Worm (Caenorhabditis elegans): ENCODE data around the gene gly-7.

- TF ChIP-seq aly-1 (tag; optimal IDR thresholded peaks at IDR 0.05) (no peak), tra-4 (tag; optimal IDR thresholded peaks at IDR 0.05) (no peak), flt-1 (GFP tag; IDR thresholded peaks at IDR 0.05) (no peak), hmg-4 (GFP tag; optimal IDR thresholded peaks at IDR 0.05) (no peak), ama-1 (optimal IDR thresholded peaks at IDR 0.05) (no peak), pes-1 (GFP tag; IDR thresholded peaks at IDR 0.05) (no peak), hnd-1 (tag; optimal IDR thresholded peaks at IDR 0.05) (no peak), ets-7 (tag; optimal IDR thresholded peaks at IDR 0.05) (no peak), ceh-36 (tag; optimal IDR thresholded peaks at IDR 0.05) (no peak), sea-1 (GFP tag; conservative IDR thresholded peaks at IDR 0.05) (no peak), F13C5.2 (tag; optimal IDR thresholded peaks at IDR 0.05) (no peak), B0310.2 (tag; optimal IDR thresholded peaks at IDR 0.05) (no peak), hmbx-1 (tag; optimal IDR thresholded peaks at IDR 0.05) (no peak)
These were observed 24.9 kb upstream of the gly-7 start, which contains the start of gene T10B5.7 for ce11 chrV:1845977-1846376.
